Fruit fly (Drosophila melanogaster) whole organism, embryonic: ENCODE results near the gene CG46270.

Experiments used
- Asciz ChIP-seq: fragments of 200-800 bp; sonication (Bioruptor generic); optimal IDR thresholded peaks from 2 replicates; lab custom pipeline; 2017; ENCODE audit warnings: missing biosample characterization, mild to moderate bottlenecking, missing genetic modification characterization, missing genetic modification reagents
- Atf3 ChIP-seq: fragments of 200-800 bp; sonication (Bioruptor generic); optimal IDR thresholded peaks from 3 replicates; lab custom pipeline; 2016; ENCODE audit warnings: missing biosample characterization, missing genetic modification characterization
- BEAF-32 ChIP-seq: fragments of 200-800 bp; sonication (Bioruptor generic); optimal IDR thresholded peaks from 3 replicates; lab custom pipeline; 2017; ENCODE audit warnings: missing biosample characterization, missing genetic modification characterization, mild to moderate bottlenecking, moderate library complexity, missing genetic modification reagents
- CG10209 ChIP-seq: fragments of 200-800 bp; sonication (Bioruptor generic); optimal IDR thresholded peaks from 3 replicates; lab custom pipeline; 2017; ENCODE audit warnings: missing biosample characterization, mild to moderate bottlenecking, missing genetic modification characterization, missing genetic modification reagents
- CG11093 ChIP-seq: fragments of 200-800 bp; sonication (Bioruptor generic); IDR thresholded peaks from 3 replicates; pipeline ENCODE4 v1.3.6; 2022; ENCODE audit warnings: missing biosample characterization, missing genetic modification characterization
- CG16815 ChIP-seq: fragments of 200-800 bp; sonication (Bioruptor generic); optimal IDR thresholded peaks from 3 replicates; lab custom pipeline; 2017; ENCODE audit warnings: missing biosample characterization, mild to moderate bottlenecking, missing genetic modification characterization
- CG16863 ChIP-seq: fragments of 200-800 bp; sonication (Bioruptor generic); optimal IDR thresholded peaks from 3 replicates; lab custom pipeline; 2016; ENCODE audit warnings: missing biosample characterization, missing genetic modification characterization
- CG17361 ChIP-seq: fragments of 200-800 bp; sonication (Bioruptor generic); IDR thresholded peaks from 3 replicates; pipeline ENCODE4 v1.3.6; 2022; ENCODE audit warnings: missing biosample characterization, missing genetic modification characterization
- CG31224 ChIP-seq: fragments of 200-800 bp; sonication (Bioruptor generic); IDR thresholded peaks from 2 replicates; pipeline ENCODE4 v1.3.6; 2022; ENCODE audit warnings: missing biosample characterization, missing genetic modification characterization
- CG31365 ChIP-seq: fragments of 200-800 bp; sonication (Bioruptor generic); optimal IDR thresholded peaks from 2 replicates; lab custom pipeline; 2018; ENCODE audit warnings: missing biosample characterization, mild to moderate bottlenecking, missing genetic modification characterization
- CG6791 ChIP-seq: fragments of 200-800 bp; sonication (Bioruptor generic); IDR thresholded peaks from 3 replicates; pipeline ENCODE4 v1.3.6; 2022; ENCODE audit warnings: missing biosample characterization, missing genetic modification characterization; ENCODE audit not compliant: partially characterized antibody
- CG7839 ChIP-seq: fragments of 200-800 bp; sonication (Bioruptor generic); optimal IDR thresholded peaks from 3 replicates; lab custom pipeline; 2018; ENCODE audit warnings: missing biosample characterization, mild to moderate bottlenecking, missing genetic modification characterization, moderate library complexity
- CG8924 ChIP-seq: fragments of 200-800 bp; optimal IDR thresholded peaks from 3 replicates; lab custom pipeline; 2019; ENCODE audit warnings: missing biosample characterization, mild to moderate bottlenecking, missing genetic modification characterization, moderate library complexity
- CG8944 ChIP-seq: fragments of 200-800 bp; sonication (Bioruptor generic); optimal IDR thresholded peaks from 3 replicates; lab custom pipeline; 2016; ENCODE audit warnings: missing biosample characterization, missing genetic modification characterization
- D19A ChIP-seq: fragments of 200-800 bp; optimal IDR thresholded peaks from 3 replicates; lab custom pipeline; 2019; ENCODE audit warnings: missing biosample characterization, mild to moderate bottlenecking, missing genetic modification characterization, moderate library complexity
- Dad ChIP-seq: fragments of 200-800 bp; sonication (Bioruptor generic); optimal IDR thresholded peaks from 3 replicates; lab custom pipeline; 2016; ENCODE audit warnings: missing biosample characterization, missing genetic modification characterization
- Dbx ChIP-seq: fragments of 200-800 bp; sonication (Bioruptor generic); IDR thresholded peaks from 3 replicates; pipeline ENCODE4 v1.3.6; 2022; ENCODE audit warnings: missing biosample characterization, missing genetic modification characterization
- Deaf1 ChIP-seq: fragments of 200-800 bp; optimal IDR thresholded peaks from 3 replicates; lab custom pipeline; 2019; ENCODE audit warnings: missing biosample characterization, mild to moderate bottlenecking, missing genetic modification characterization, moderate library complexity
- Eip74EF ChIP-seq, 2 experiments: fragments of 200-800 bp in 1 of 2; fragments of >200 bp in 1 of 2; sonication (Bioruptor generic) in 1 of 2; optimal IDR thresholded peaks; 2 replicates each; lab custom pipeline; 2017 to 2019; ENCODE audit warnings: missing biosample characterization in 2 of 2, missing genetic modification characterization in 2 of 2, mild to moderate bottlenecking in 1 of 2, moderate library complexity in 1 of 2
- Ets97D ChIP-seq: fragments of 200-800 bp; sonication (Bioruptor generic); optimal IDR thresholded peaks from 3 replicates; lab custom pipeline; 2016; ENCODE audit warnings: missing biosample characterization, missing genetic modification characterization
- GATAe ChIP-seq: fragments of 200-800 bp; sonication (Bioruptor generic); conservative IDR thresholded peaks from 2 replicates; pipeline ENCODE4 v1.3.6; 2022; ENCODE audit warnings: missing biosample characterization, missing genetic modification characterization
- Gug ChIP-seq: fragments of 200-800 bp; sonication (Bioruptor generic); IDR thresholded peaks from 4 replicates; pipeline ENCODE4 v1.3.6; 2022; ENCODE audit warnings: missing biosample characterization, missing genetic modification characterization
- NC2α ChIP-seq: fragments of 200-800 bp; sonication (Bioruptor generic); optimal IDR thresholded peaks from 2 replicates; lab custom pipeline; 2016; ENCODE audit warnings: missing biosample characterization, missing genetic modification characterization
- Optix ChIP-seq: fragments of 200-800 bp; sonication (Bioruptor generic); IDR thresholded peaks from 3 replicates; pipeline ENCODE4 v1.3.6; 2022; ENCODE audit warnings: missing biosample characterization, missing genetic modification characterization
- PHDP ChIP-seq: fragments of 200-800 bp; sonication (Bioruptor generic); optimal IDR thresholded peaks from 3 replicates; lab custom pipeline; 2018; ENCODE audit warnings: missing biosample characterization, mild to moderate bottlenecking, missing genetic modification characterization, moderate library complexity
- Stat92E ChIP-seq, 3 experiments: fragments of >200 bp in 2 of 3; fragments of 200-800 bp in 1 of 3; sonication (Bioruptor generic) in 1 of 3; optimal IDR thresholded peaks; 2 replicates each; lab custom pipeline; 2017 to 2019; ENCODE audit warnings: missing biosample characterization in 3 of 3, missing genetic modification characterization in 3 of 3, mild to moderate bottlenecking in 1 of 3, moderate library complexity in 1 of 3
- Tbp ChIP-seq: fragments of >200 bp; optimal IDR thresholded peaks from 2 replicates; lab custom pipeline; 2018; ENCODE audit warnings: missing biosample characterization, missing genetic modification characterization
- aop ChIP-seq: fragments of 200-800 bp; sonication (Bioruptor generic); IDR thresholded peaks from 2 replicates; pipeline ENCODE4 v1.3.6; 2022; ENCODE audit warnings: missing biosample characterization, missing genetic modification characterization
- chif ChIP-seq, 2 experiments: fragments of 200-800 bp; sonication (Bioruptor generic); optimal IDR thresholded peaks; 3 replicates each; lab custom pipeline; 2016; ENCODE audit warnings: missing biosample characterization in 2 of 2, missing genetic modification characterization in 2 of 2
- ci ChIP-seq: fragments of 200-800 bp; sonication (Bioruptor generic); IDR thresholded peaks from 3 replicates; pipeline ENCODE4 v1.3.6; 2022; ENCODE audit warnings: missing biosample characterization, missing genetic modification characterization
- crol ChIP-seq: fragments of 200-800 bp; sonication (Bioruptor generic); IDR thresholded peaks from 2 replicates; pipeline ENCODE4 v1.3.6; 2022; ENCODE audit warnings: missing biosample characterization, missing genetic modification characterization
- ewg ChIP-seq: fragments of 200-800 bp; sonication (Bioruptor generic); optimal IDR thresholded peaks from 3 replicates; lab custom pipeline; 2017; ENCODE audit warnings: mild to moderate bottlenecking, missing biosample characterization, missing genetic modification reagents, missing genetic modification characterization
- fru ChIP-seq: fragments of >200 bp; optimal IDR thresholded peaks from 2 replicates; lab custom pipeline; 2017
- ftz-f1 ChIP-seq: fragments of 200-800 bp; sonication (Bioruptor generic); optimal IDR thresholded peaks from 2 replicates; lab custom pipeline; 2016; ENCODE audit warnings: missing biosample characterization, missing genetic modification characterization
- gem ChIP-seq: fragments of 200-800 bp; sonication (Bioruptor generic); optimal IDR thresholded peaks from 2 replicates; lab custom pipeline; 2019; ENCODE audit warnings: missing biosample characterization, mild to moderate bottlenecking, missing genetic modification characterization, moderate library complexity
- grn ChIP-seq: fragments of 200-800 bp; sonication (Bioruptor generic); optimal IDR thresholded peaks from 3 replicates; lab custom pipeline; 2017; ENCODE audit warnings: missing biosample characterization, missing genetic modification characterization
- ind ChIP-seq: fragments of 200-800 bp; sonication (Bioruptor generic); optimal IDR thresholded peaks from 3 replicates; lab custom pipeline; 2016; ENCODE audit warnings: missing biosample characterization, missing genetic modification characterization
- lmd ChIP-seq: fragments of 200-800 bp; sonication (Bioruptor generic); IDR thresholded peaks from 2 replicates; pipeline ENCODE4 v1.3.6; 2022; ENCODE audit warnings: missing biosample characterization, missing genetic modification characterization
- mam ChIP-seq: fragments of 200-800 bp; sonication (Bioruptor generic); optimal IDR thresholded peaks from 3 replicates; lab custom pipeline; 2016; ENCODE audit warnings: missing biosample characterization, missing genetic modification characterization
- mld ChIP-seq: fragments of 200-800 bp; sonication (Bioruptor generic); IDR thresholded peaks from 3 replicates; pipeline ENCODE4 v1.3.6; 2022; ENCODE audit warnings: missing biosample characterization, missing genetic modification characterization; ENCODE audit not compliant: partially characterized antibody
- nom ChIP-seq: fragments of 200-800 bp; sonication (Bioruptor generic); optimal IDR thresholded peaks from 2 replicates; lab custom pipeline; 2017; ENCODE audit warnings: missing biosample characterization, missing genetic modification characterization, mild to moderate bottlenecking, moderate library complexity, missing genetic modification reagents
- run ChIP-seq: fragments of 200-800 bp; sonication (Bioruptor generic); optimal IDR thresholded peaks from 3 replicates; lab custom pipeline; 2018; ENCODE audit warnings: missing biosample characterization, mild to moderate bottlenecking, missing genetic modification characterization
- salm ChIP-seq: fragments of 200-800 bp; sonication (Bioruptor generic); optimal IDR thresholded peaks from 2 replicates; lab custom pipeline; 2018; ENCODE audit warnings: missing biosample characterization, mild to moderate bottlenecking, missing genetic modification characterization
- scrt ChIP-seq: fragments of 200-800 bp; sonication (Bioruptor generic); optimal IDR thresholded peaks from 2 replicates; lab custom pipeline; 2018; ENCODE audit warnings: missing biosample characterization, mild to moderate bottlenecking, missing genetic modification characterization, moderate library complexity
- sr ChIP-seq: fragments of 200-800 bp; sonication (Bioruptor generic); IDR thresholded peaks from 3 replicates; pipeline ENCODE4 v1.3.6; 2022; ENCODE audit warnings: missing biosample characterization, missing genetic modification characterization
- stc ChIP-seq: fragments of 200-800 bp; sonication (Bioruptor generic); IDR thresholded peaks from 2 replicates; pipeline ENCODE4 v1.3.6; 2022; ENCODE audit warnings: missing biosample characterization, missing genetic modification characterization
- sug ChIP-seq: fragments of 200-800 bp; optimal IDR thresholded peaks from 2 replicates; lab custom pipeline; 2019; ENCODE audit warnings: missing biosample characterization, mild to moderate bottlenecking, missing genetic modification characterization, moderate library complexity
- tio ChIP-seq: fragments of 200-800 bp; sonication (Bioruptor generic); optimal IDR thresholded peaks from 2 replicates; lab custom pipeline; 2017; ENCODE audit warnings: missing biosample characterization, missing genetic modification characterization, inconsistent platforms
- tup ChIP-seq: fragments of 200-800 bp; sonication (Bioruptor generic); optimal IDR thresholded peaks from 2 replicates; lab custom pipeline; 2016; ENCODE audit warnings: missing biosample characterization, mild to moderate bottlenecking, missing genetic modification characterization, moderate library complexity
- tx ChIP-seq: fragments of 200-800 bp; sonication (Bioruptor generic); optimal IDR thresholded peaks from 2 replicates; lab custom pipeline; 2016; ENCODE audit warnings: missing biosample characterization, missing genetic modification characterization
- unpg ChIP-seq: fragments of 200-800 bp; sonication (Bioruptor generic); optimal IDR thresholded peaks from 3 replicates; lab custom pipeline; 2018; ENCODE audit warnings: missing biosample characterization, mild to moderate bottlenecking, missing genetic modification characterization, moderate library complexity
- wor ChIP-seq: fragments of 200-800 bp; sonication (Bioruptor generic); IDR thresholded peaks from 2 replicates; pipeline ENCODE4 v1.3.6; 2022; ENCODE audit warnings: missing biosample characterization, missing genetic modification characterization

Gene CG46270

dm6 chr3R:10394368-10394770, 33.9 kb downstream of the CG46270 start:
- TF ChIP-seq Optix (peak; percentile 19; the same call in 1 of the 3 replicates), CG10209 (GFP tag; lab: Kevin White, UChicago) (no peak), chif (GFP tag; optimal IDR thresholded peaks at IDR 0.05; lab: Kevin White, UChicago) (no peak), lmd (GFP tag; lab: Robert Waterston, UW) (no peak), mam (no peak), sr (no peak), Ets97D (GFP tag; lab: Kevin White, UChicago) (no peak), CG7839 (no peak), CG8924 (no peak), CG8944 (GFP tag; lab: Kevin White, UChicago) (no peak), Dbx (GFP tag; lab: Robert Waterston, UW) (no peak), mld (GFP tag; lab: Robert Waterston, UW) (no peak), Gug (GFP tag; lab: Robert Waterston, UW) (no peak), Eip74EF (GFP tag; optimal IDR thresholded peaks at IDR 0.05; lab: Kevin White, UChicago) (no peak), BEAF-32 (GFP tag; lab: Kevin White, UChicago) (no peak), CG17361 (GFP tag; lab: Robert Waterston, UW) (no peak), tio (no peak), CG16863 (no peak), CG11093 (GFP tag; lab: Robert Waterston, UW) (no peak), Stat92E (GFP tag; optimal IDR thresholded peaks at IDR 0.05; lab: Kevin White, UChicago) (no peak), gem (tag; lab: Kevin White, UChicago) (no peak), unpg (GFP tag; lab: Kevin White, UChicago) (no peak), tx (GFP tag; lab: Kevin White, UChicago) (no peak), ind (GFP tag; lab: Kevin White, UChicago) (no peak), CG31224 (no peak), CG31365 (tag; lab: Kevin White, UChicago) (no peak), tup (GFP tag; lab: Kevin White, UChicago) (no peak), ftz-f1 (GFP tag; lab: Kevin White, UChicago) (peak; percentile 30), run (tag; lab: Kevin White, UChicago) (no peak), PHDP (tag; lab: Kevin White, UChicago) (no peak), Deaf1 (no peak), sug (tag; lab: Kevin White, UChicago) (peak; percentile 74), CG6791 (GFP tag; lab: Robert Waterston, UW) (no peak), crol (GFP tag; lab: Robert Waterston, UW) (no peak), CG16815 (GFP tag; lab: Kevin White, UChicago) (no peak), aop (GFP tag; lab: Robert Waterston, UW) (no peak), scrt (GFP tag; lab: Kevin White, UChicago) (no peak), stc (GFP tag; lab: Robert Waterston, UW) (no peak), D19A (tag; lab: Kevin White, UChicago) (no peak), GATAe (peak; percentile 89), fru (no peak), salm (tag; lab: Kevin White, UChicago) (no peak), nom (GFP tag; lab: Kevin White, UChicago) (no peak), Asciz (GFP tag; lab: Kevin White, UChicago) (no peak), Tbp (GFP tag; lab: Kevin White, UChicago) (no peak), Atf3 (GFP tag; lab: Kevin White, UChicago) (no peak), grn (GFP tag; lab: Kevin White, UChicago) (peak; percentile 81), ewg (GFP tag; lab: Kevin White, UChicago) (no peak), Dad (GFP tag; lab: Kevin White, UChicago) (no peak), wor (no peak), ci (GFP tag; lab: Robert Waterston, UW) (0 out of 3 replicates have a peak, but pooled peaks have one; percentile 33), NC2α (GFP tag; lab: Kevin White, UChicago) (no peak)
